Worm (Caenorhabditis elegans) whole organism, young adult: ENCODE data around the gene str-168.

ENCODE experiments used
- B0261.1 ChIP-seq: sonication (generic microtip); optimal IDR thresholded peaks from 2 replicates; lab custom pipeline; 2016; ENCODE audit warnings: mild to moderate bottlenecking, missing genetic modification characterization, moderate library complexity, missing compliant biosample characterization
- C06A6.2 ChIP-seq: fragments of 200-800 bp; sonication (Bioruptor generic); conservative IDR thresholded peaks from 2 replicates; pipeline ENCODE4 v1.3.6; 2022; ENCODE audit warnings: missing genetic modification characterization, missing compliant biosample characterization
- F23B12.7 ChIP-seq: sonication (generic microtip); optimal IDR thresholded peaks from 2 replicates; lab custom pipeline; 2017; ENCODE audit warnings: missing genetic modification characterization, mild to moderate bottlenecking, missing compliant biosample characterization, antibody characterized with exemption, moderate library complexity; ENCODE audit not compliant: insufficient read depth
- F33H1.4 ChIP-seq: fragments of 200-800 bp; sonication (Bioruptor generic); IDR thresholded peaks from 2 replicates; pipeline ENCODE4 v1.3.6; 2022; ENCODE audit warnings: missing genetic modification reagents, missing genetic modification characterization, missing compliant biosample characterization
- F57A8.1 ChIP-seq: fragments of 200-800 bp; sonication (Bioruptor generic); optimal IDR thresholded peaks from 2 replicates; lab custom pipeline; 2018; ENCODE audit warnings: mild to moderate bottlenecking, missing genetic modification characterization, moderate library complexity, missing compliant biosample characterization
- Y53G8AR.9 ChIP-seq: fragments of 200-800 bp; sonication (Bioruptor generic); conservative IDR thresholded peaks from 2 replicates; pipeline ENCODE4 v1.3.6; 2022; ENCODE audit warnings: missing genetic modification reagents, missing genetic modification characterization, missing compliant biosample characterization
- Y95B8A.8 ChIP-seq: fragments of 200-800 bp; sonication (Bioruptor generic); IDR thresholded peaks from 2 replicates; pipeline ENCODE4 v1.3.6; 2022; ENCODE audit warnings: missing genetic modification reagents, missing genetic modification characterization, missing compliant biosample characterization
- aptf-3 ChIP-seq: fragments of 200-800 bp; sonication (Bioruptor generic); IDR thresholded peaks from 2 replicates; pipeline ENCODE4 v1.3.6; 2022; ENCODE audit warnings: missing genetic modification characterization, missing compliant biosample characterization
- attf-6 ChIP-seq: fragments of 200-800 bp; sonication (Bioruptor generic); IDR thresholded peaks from 2 replicates; pipeline ENCODE4 v1.3.6; 2022; ENCODE audit warnings: missing genetic modification reagents, missing genetic modification characterization, missing compliant biosample characterization
- bed-1 ChIP-seq: fragments of 200-800 bp; sonication (Bioruptor generic); IDR thresholded peaks from 2 replicates; pipeline ENCODE4 v1.3.6; 2022; ENCODE audit warnings: missing genetic modification reagents, missing genetic modification characterization, missing compliant biosample characterization
- bed-2 ChIP-seq: fragments of 200-800 bp; sonication (Bioruptor generic); IDR thresholded peaks from 2 replicates; pipeline ENCODE4 v1.3.6; 2022; ENCODE audit warnings: missing genetic modification reagents, missing genetic modification characterization, missing compliant biosample characterization
- ceh-40 ChIP-seq: fragments of 200-800 bp; sonication (Bioruptor generic); IDR thresholded peaks from 2 replicates; pipeline ENCODE4 v1.3.6; 2022; ENCODE audit warnings: missing genetic modification characterization, missing compliant biosample characterization
- dpff-1 ChIP-seq: sonication (generic microtip); optimal IDR thresholded peaks from 2 replicates; lab custom pipeline; 2017; ENCODE audit warnings: mild to moderate bottlenecking, missing genetic modification characterization, missing compliant biosample characterization
- ets-4 ChIP-seq: fragments of 200-800 bp; sonication (Bioruptor generic); optimal IDR thresholded peaks from 2 replicates; lab custom pipeline; 2018; ENCODE audit warnings: mild to moderate bottlenecking, missing genetic modification characterization, missing compliant biosample characterization
- fkh-3 ChIP-seq: sonication (generic microtip); optimal IDR thresholded peaks from 2 replicates; lab custom pipeline; 2016; ENCODE audit warnings: mild to moderate bottlenecking, missing genetic modification characterization, missing compliant biosample characterization
- gei-17 ChIP-seq: fragments of 200-800 bp; sonication (Bioruptor generic); optimal IDR thresholded peaks from 2 replicates; lab custom pipeline; 2018; ENCODE audit warnings: mild to moderate bottlenecking, missing genetic modification characterization, missing compliant biosample characterization
- hmg-20 ChIP-seq: fragments of 200-800 bp; sonication (Bioruptor generic); IDR thresholded peaks from 2 replicates; pipeline ENCODE4 v1.3.6; 2022; ENCODE audit warnings: missing genetic modification reagents, missing genetic modification characterization, missing compliant biosample characterization
- hsf-1 ChIP-seq: fragments of 200-800 bp; sonication (Bioruptor generic); IDR thresholded peaks from 2 replicates; pipeline ENCODE4 v1.3.6; 2022; ENCODE audit warnings: missing genetic modification reagents, missing genetic modification characterization, missing compliant biosample characterization
- let-607 ChIP-seq, 2 experiments: fragments of 200-800 bp in 1 of 2; sonication (Bioruptor generic) in 1 of 2; sonication (generic microtip) in 1 of 2; optimal IDR thresholded peaks; 2 replicates each; lab custom pipeline; 2016 to 2018; ENCODE audit warnings: mild to moderate bottlenecking in 2 of 2, missing compliant biosample characterization in 2 of 2, missing genetic modification characterization in 2 of 2, moderate library complexity in 2 of 2, missing genotype in 1 of 2
- lin-35 ChIP-seq, 3 experiments: fragments of 150-350 bp in 2 of 3; sonication (generic microtip) in 1 of 3; optimal IDR thresholded peaks; 2 replicates each; lab custom pipeline; 2014 to 2018; ENCODE audit warnings: missing biosample characterization in 3 of 3, missing genetic modification characterization in 3 of 3, missing genetic modification reagents in 3 of 3
- lin-40 ChIP-seq: sonication (generic microtip); optimal IDR thresholded peaks from 2 replicates; lab custom pipeline; 2016; ENCODE audit warnings: missing genetic modification characterization, mild to moderate bottlenecking, missing compliant biosample characterization, missing genotype, missing genetic modification reagents
- madf-10 ChIP-seq: sonication (generic microtip); optimal IDR thresholded peaks from 2 replicates; lab custom pipeline; 2016; ENCODE audit warnings: mild to moderate bottlenecking, missing genetic modification characterization, missing compliant biosample characterization
- madf-6 ChIP-seq: fragments of 200-800 bp; sonication (Bioruptor generic); IDR thresholded peaks from 2 replicates; pipeline ENCODE4 v1.3.6; 2022; ENCODE audit warnings: missing genetic modification reagents, missing genetic modification characterization, missing compliant biosample characterization
- mes-4 ChIP-seq: sonication (generic microtip); optimal IDR thresholded peaks from 2 replicates; lab custom pipeline; 2016; ENCODE audit warnings: missing genotype, missing genetic modification characterization, missing compliant biosample characterization
- nhr-120 ChIP-seq: fragments of 200-800 bp; sonication (Bioruptor generic); IDR thresholded peaks from 2 replicates; pipeline ENCODE4 v1.3.6; 2022; ENCODE audit warnings: missing genetic modification characterization, missing compliant biosample characterization
- nhr-90 ChIP-seq: sonication (generic microtip); optimal IDR thresholded peaks from 2 replicates; lab custom pipeline; 2016; ENCODE audit warnings: missing genotype, mild to moderate bottlenecking, missing genetic modification characterization, missing compliant biosample characterization
- pbrm-1 ChIP-seq: fragments of 200-800 bp; sonication (Bioruptor generic); IDR thresholded peaks from 2 replicates; pipeline ENCODE4 v1.3.6; 2022; ENCODE audit warnings: missing genetic modification reagents, missing genetic modification characterization, missing compliant biosample characterization
- repo-1 ChIP-seq: sonication (generic microtip); optimal IDR thresholded peaks from 2 replicates; lab custom pipeline; 2017; ENCODE audit warnings: mild to moderate bottlenecking, missing genetic modification characterization, missing compliant biosample characterization
- tbx-9 ChIP-seq: sonication (generic microtip); optimal IDR thresholded peaks from 2 replicates; lab custom pipeline; 2016; ENCODE audit warnings: borderline replicate concordance, missing genetic modification characterization, inconsistent platforms, missing compliant biosample characterization
- unc-130 ChIP-seq: sonication (generic microtip); optimal IDR thresholded peaks from 2 replicates; lab custom pipeline; 2016; ENCODE audit warnings: missing genetic modification reagents, missing genetic modification characterization, missing compliant biosample characterization
- unc-62 ChIP-seq: fragments of 150-350 bp; optimal IDR thresholded peaks from 2 replicates; lab custom pipeline; 2014; ENCODE audit warnings: missing biosample characterization, missing genetic modification reagents, missing genetic modification characterization
- xnd-1 ChIP-seq: sonication (generic microtip); optimal IDR thresholded peaks from 2 replicates; lab custom pipeline; 2016; ENCODE audit warnings: missing genotype, missing genetic modification reagents, missing genetic modification characterization, missing compliant biosample characterization
- ztf-26 ChIP-seq: sonication (generic microtip); optimal IDR thresholded peaks from 2 replicates; lab custom pipeline; 2017; ENCODE audit warnings: missing genetic modification characterization, missing compliant biosample characterization
- ztf-3 ChIP-seq: fragments of 200-800 bp; sonication (Bioruptor generic); optimal IDR thresholded peaks from 2 replicates; lab custom pipeline; 2018; ENCODE audit warnings: mild to moderate bottlenecking, missing genetic modification characterization, missing compliant biosample characterization
- ztf-6 ChIP-seq: fragments of 200-800 bp; sonication (Bioruptor generic); IDR thresholded peaks from 2 replicates; pipeline ENCODE4 v1.3.6; 2022; ENCODE audit warnings: missing genetic modification reagents, missing genetic modification characterization, missing compliant biosample characterization

The str-168 gene

ce11 chrIV:4938664-4939063, at the start of gene str-168:
Gene str-168, plus strand, starts transcription at chrIV:4938964.
- TF ChIP-seq unc-62 (GFP tag; lab: Kevin White, UChicago) (no peak), lin-35 (GFP tag; optimal IDR thresholded peaks at IDR 0.05; lab: Kevin White, UChicago) (no peak), unc-130 (GFP tag; lab: Kevin White, UChicago) (no peak), attf-6 (GFP tag; lab: Robert Waterston, UW) (no peak)

ce11 chrIV:4889613-4890012, 49.2 kb upstream of the str-168 start, which contains the start of gene sgnh-1:
Gene sgnh-1, plus strand, starts transcription at chrIV:4889913.
- no peak for TF ChIP-seq aptf-3 (GFP tag; lab: Robert Waterston, UW)
- TF ChIP-seq C06A6.2 (GFP tag; lab: Robert Waterston, UW): no peak

- TF ChIP-seq hsf-1 (GFP tag; lab: Robert Waterston, UW) (no peak), repo-1 (tag; lab: Kevin White, UChicago) (no peak), C06A6.2 (GFP tag; lab: Robert Waterston, UW) (no peak), ztf-26 (tag; lab: Kevin White, UChicago) (no peak), ztf-3 (GFP tag; lab: Kevin White, UChicago) (no peak), ceh-40 (GFP tag; lab: Robert Waterston, UW) (no peak), bed-1 (GFP tag; lab: Robert Waterston, UW) (no peak), tbx-9 (tag; lab: Kevin White, UChicago) (no peak), nhr-120 (no peak), nhr-90 (no peak), ztf-6 (GFP tag; lab: Robert Waterston, UW) (no peak), madf-6 (GFP tag; lab: Robert Waterston, UW) (no peak), B0261.1 (no peak), mes-4 (tag; lab: Kevin White, UChicago) (no peak), pbrm-1 (GFP tag; lab: Robert Waterston, UW) (no peak), ets-4 (GFP tag; lab: Kevin White, UChicago) (no peak), F33H1.4 (GFP tag; lab: Robert Waterston, UW) (no peak), xnd-1 (tag; lab: Kevin White, UChicago) (no peak)
Measured at ce11 chrIV:4890543-4890942, 48.2 kb upstream of the str-168 start, which contains the start of gene T08B6.9. Gene T08B6.9, plus strand, starts transcription at chrIV:4890843.

- TF ChIP-seq hsf-1 (GFP tag; lab: Robert Waterston, UW): peak; percentile 95
Measured at ce11 chrIV:4897707-4898106, 41.1 kb upstream of the str-168 start.

ce11 chrIV:4898157-4898556, 40.6 kb upstream of the str-168 start:
- peak; percentile 92 for TF ChIP-seq hsf-1 (GFP tag; lab: Robert Waterston, UW)
- TF ChIP-seq, all 124 proteins: peak for 1; not testable (repeated sequence) for 123

ce11 chrIV:4903961-4904360, 34.8 kb upstream of the str-168 start, which contains the start of gene str-161:
Gene str-161, minus strand, starts transcription at chrIV:4904061.
- TF ChIP-seq ztf-6 (GFP tag; lab: Robert Waterston, UW) (no peak), hmg-20 (no peak), madf-10 (tag; lab: Kevin White, UChicago) (no peak), F57A8.1 (GFP tag; lab: Kevin White, UChicago) (no peak), bed-2 (GFP tag; lab: Robert Waterston, UW) (no peak), Y95B8A.8 (no peak), gei-17 (GFP tag; lab: Kevin White, UChicago) (no peak), fkh-3 (tag; lab: Kevin White, UChicago) (no peak), lin-40 (tag; lab: Kevin White, UChicago) (no peak), F23B12.7 (no peak), Y53G8AR.9 (GFP tag; lab: Robert Waterston, UW) (no peak), nhr-120 (no peak), let-607 (tag; optimal IDR thresholded peaks at IDR 0.05; lab: Kevin White, UChicago) (no peak), dpff-1 (no peak), tbx-9 (tag; lab: Kevin White, UChicago) (no peak), nhr-90 (no peak)
- TF ChIP-seq, all 124 proteins: peak for 0
